Worm (Caenorhabditis elegans): ENCODE data around the gene C33A12.4.

C33A12.4 gene

ce11 chrIV:9477135-9477928 is 33.0 kb downstream of the C33A12.4 start, which contains the start of gene wrt-3:
Gene wrt-3 (minus strand): TSS chrIV:9477456.
- TF ChIP-seq unc-62 (GFP tag; optimal IDR thresholded peaks at IDR 0.05), result no peak

- no peak for TF ChIP-seq unc-62 (GFP tag; optimal IDR thresholded peaks at IDR 0.05)
Measured at ce11 chrIV:9469293-9469692, 41.1 kb downstream of the C33A12.4 start.

ce11 chrIV:9467418-9467817 is 43.0 kb downstream of the C33A12.4 start, which contains the start of gene F38E11.6:
Gene F38E11.6 (minus strand): TSS chrIV:9467518.
- TF ChIP-seq unc-62 (GFP tag; optimal IDR thresholded peaks at IDR 0.05), result no peak

ce11 chrIV:9464345-9464783 is 46.0 kb downstream of the C33A12.4 start:
- TF ChIP-seq unc-62 (GFP tag; optimal IDR thresholded peaks at IDR 0.05), result no peak
